Worm (Caenorhabditis elegans): ENCODE measurements around the gene srgp-1.

- TF ChIP-seq mls-2 (tag; optimal IDR thresholded peaks at IDR 0.05) (no peak), ham-2 (GFP tag; optimal IDR thresholded peaks at IDR 0.05) (no peak), nhr-12 (tag; optimal IDR thresholded peaks at IDR 0.05) (no peak), ztf-11 (tag; optimal IDR thresholded peaks at IDR 0.05) (no peak), mep-1 (tag; optimal IDR thresholded peaks at IDR 0.05) (no peak), pha-4 (tag; optimal IDR thresholded peaks at IDR 0.05) (no peak), snpc-4 (tag; optimal IDR thresholded peaks at IDR 0.05) (no peak), lsy-2 (tag; optimal IDR thresholded peaks at IDR 0.05) (no peak), tbx-8 (GFP tag; optimal IDR thresholded peaks at IDR 0.05) (no peak), hlh-1 (tag; optimal IDR thresholded peaks at IDR 0.05) (peak; percentile 22), nhr-28 (tag; optimal IDR thresholded peaks at IDR 0.05) (no peak)
These were observed 1.1 kb downstream of the srgp-1 start for ce11 chrIV:11571374-11571839.
